Fruit fly (Drosophila melanogaster) whole organism, prepupa: ENCODE measurements around the gene CG34451.

ENCODE experiments used
- CG10631 ChIP-seq: fragments of 200-800 bp; sonication (Bioruptor generic); optimal IDR thresholded peaks from 2 replicates; lab custom pipeline; 2016; ENCODE audit warnings: missing biosample characterization, missing genetic modification characterization
- CG11762 ChIP-seq: fragments of 200-800 bp; sonication (Bioruptor generic); optimal IDR thresholded peaks from 3 replicates; lab custom pipeline; 2016; ENCODE audit warnings: missing biosample characterization, missing genetic modification characterization; ENCODE audit not compliant: insufficient read depth
- Eip93F ChIP-seq: fragments of 200-800 bp; sonication (Bioruptor generic); optimal IDR thresholded peaks from 2 replicates; lab custom pipeline; 2016; ENCODE audit warnings: missing biosample characterization, mild to moderate bottlenecking, missing genetic modification characterization
- Met ChIP-seq: fragments of 200-800 bp; sonication (Bioruptor generic); optimal IDR thresholded peaks from 3 replicates; lab custom pipeline; 2016; ENCODE audit warnings: missing biosample characterization, missing genetic modification characterization
- Smox ChIP-seq: fragments of 200-800 bp; sonication (Bioruptor generic); optimal IDR thresholded peaks from 3 replicates; lab custom pipeline; 2016; ENCODE audit warnings: missing biosample characterization, missing genetic modification characterization

DNA sequence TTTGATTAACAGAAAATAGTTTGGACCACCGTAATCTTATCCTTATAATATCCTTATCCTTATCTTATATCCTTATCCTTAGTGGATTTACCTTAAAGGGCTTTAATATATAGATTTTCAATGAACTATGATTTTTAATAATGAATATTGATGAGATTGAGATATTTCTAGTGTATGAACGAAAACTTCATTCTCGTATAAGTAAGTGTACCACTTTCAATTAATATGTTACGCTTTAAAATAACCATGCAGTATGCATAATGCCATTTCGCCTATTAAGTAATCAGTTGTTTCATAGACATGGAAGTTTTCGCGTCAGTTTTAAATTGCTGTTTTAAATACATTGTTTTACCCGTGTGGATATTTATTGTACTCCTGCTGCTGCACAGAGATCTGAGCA, 12.4 kb downstream of the CG34451 start, which contains the start of gene CG7304:
- no peak for TF ChIP-seq Smox (GFP tag; lab: Kevin White, UChicago)
- TF ChIP-seq CG11762 (GFP tag; lab: Kevin White, UChicago), result no peak
- TF ChIP-seq CG10631 (GFP tag; lab: Kevin White, UChicago), result no peak
- TF ChIP-seq Eip93F (GFP tag; lab: Kevin White, UChicago), result no peak
- TF ChIP-seq Met (GFP tag; lab: Kevin White, UChicago), result no peak
